Worm (Caenorhabditis elegans): ENCODE results near the gene Y25C1A.13.

DNA sequence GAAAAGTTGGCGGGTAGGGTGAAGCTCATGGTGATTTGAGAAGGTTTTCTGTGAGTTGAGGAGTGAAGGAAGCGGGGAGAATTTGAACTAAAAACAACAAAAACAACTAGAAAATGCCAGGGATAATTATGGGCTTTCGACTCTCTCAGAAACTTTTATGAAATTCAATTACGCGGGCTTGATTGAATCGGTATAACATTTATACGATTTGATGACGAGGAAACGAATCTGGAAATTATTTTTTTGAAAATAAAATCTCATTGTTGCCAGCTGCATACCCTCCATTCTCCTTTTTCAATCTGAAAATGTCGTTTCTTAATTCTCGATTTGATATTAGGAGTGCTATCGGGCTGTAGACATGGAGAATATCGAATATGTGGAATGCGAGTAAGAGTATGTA lies 19.8 kb downstream of the Y25C1A.13 start, which contains the start of gene srg-21:
- TF ChIP-seq fos-1 (tag; optimal IDR thresholded peaks at IDR 0.05) (no peak), dpl-1 (GFP tag; optimal IDR thresholded peaks at IDR 0.05) (no peak), lin-35 (GFP tag; optimal IDR thresholded peaks at IDR 0.05) (no peak), fkh-10 (GFP tag; optimal IDR thresholded peaks at IDR 0.05) (no peak), skn-1 (tag; optimal IDR thresholded peaks at IDR 0.05) (no peak), ztf-11 (tag; optimal IDR thresholded peaks at IDR 0.05) (no peak), lsy-2 (tag; optimal IDR thresholded peaks at IDR 0.05) (no peak), unc-62 (GFP tag; optimal IDR thresholded peaks at IDR 0.05) (no peak), rnt-1 (tag; optimal IDR thresholded peaks at IDR 0.05) (no peak), ama-1 (optimal IDR thresholded peaks at IDR 0.05) (no peak)

Data from whole organism, L1 larva.